Worm (Caenorhabditis elegans) whole organism, L4 larva: ENCODE data around the gene F27B3.6.

Experiments used
- pqm-1 ChIP-seq: sonication (generic microtip); optimal IDR thresholded peaks from 2 replicates; lab custom pipeline; 2017; ENCODE audit warnings: missing biosample characterization, missing genetic modification characterization
- unc-62 ChIP-seq, 3 experiments: fragments of 150-350 bp in 1 of 3; sonication (generic microtip); optimal IDR thresholded peaks in 2 of 3; peaks in 1 of 3; 1 replicate in 1 of 3; 2 replicates in 2 of 3; lab custom pipeline; 2014 to 2017; ENCODE audit warnings: missing biosample characterization in 3 of 3, missing genetic modification characterization in 3 of 3, missing genetic modification reagents in 3 of 3, missing genotype in 1 of 3

- TF ChIP-seq unc-62 (GFP tag; optimal IDR thresholded peaks at IDR 0.05 in 1 of 2; lab: Kevin White, UChicago) (no peak), unc-62 (tag; optimal IDR thresholded peaks at IDR 0.05; lab: Kevin White, UChicago) (no peak), pqm-1 (tag; lab: Kevin White, UChicago) (no peak)
Observed at ce11 chrIII:6558487-6558886, 19.9 kb downstream of the F27B3.6 start, which contains the start of gene C09E7.8.
